Worm (Caenorhabditis elegans) whole organism, L1 larva: ENCODE data around the gene Y32G9A.12.
A peak's percentile ranks its signal among the peaks of the same experiment; 100 is the strongest.

ENCODE experiments used
- C34B4.2 ChIP-seq: sonication (generic microtip); optimal IDR thresholded peaks from 2 replicates; lab custom pipeline; 2017; ENCODE audit warnings: mild to moderate bottlenecking, missing genetic modification characterization, missing compliant biosample characterization
- aha-1 ChIP-seq: fragments of 150-350 bp; optimal IDR thresholded peaks from 2 replicates; lab custom pipeline; 2014; ENCODE audit warnings: missing biosample characterization, missing genetic modification characterization
- alr-1 ChIP-seq: fragments of 200-800 bp; sonication (Bioruptor generic); optimal IDR thresholded peaks from 2 replicates; lab custom pipeline; 2018; ENCODE audit warnings: borderline replicate concordance, mild to moderate bottlenecking, missing genetic modification characterization, missing compliant biosample characterization
- ceh-82 ChIP-seq, 3 experiments: fragments of 150-350 bp in 1 of 3; sonication (generic microtip) in 2 of 3; optimal IDR thresholded peaks; 2 replicates each; lab custom pipeline; 2014 to 2017; ENCODE audit warnings: missing biosample characterization in 3 of 3, missing genetic modification characterization in 3 of 3
- ceh-88 ChIP-seq: fragments of 200-800 bp; sonication (Bioruptor generic); IDR thresholded peaks from 2 replicates; pipeline ENCODE4 v1.3.6; 2022; ENCODE audit warnings: missing genetic modification characterization, missing compliant biosample characterization
- ces-1 ChIP-seq: fragments of 150-350 bp; optimal IDR thresholded peaks from 2 replicates; lab custom pipeline; 2014; ENCODE audit warnings: missing biosample characterization, missing genetic modification reagents, missing genetic modification characterization
- dpl-1 ChIP-seq, 3 experiments: fragments of 150-350 bp in 2 of 3; sonication (generic microtip) in 1 of 3; optimal IDR thresholded peaks; 2 replicates each; lab custom pipeline; 2014 to 2017; ENCODE audit warnings: missing biosample characterization in 3 of 3, missing genetic modification characterization in 3 of 3, missing genetic modification reagents in 3 of 3
- efl-1 ChIP-seq, 4 experiments: fragments of 150-350 bp; optimal IDR thresholded peaks in 3 of 4; peaks in 1 of 4; 1 replicate in 1 of 4; 2 replicates in 3 of 4; lab custom pipeline; 2014; ENCODE audit warnings: missing biosample characterization in 2 of 4, missing genetic modification characterization in 2 of 4, missing genetic modification reagents in 2 of 4
- egl-13 ChIP-seq: sonication (generic microtip); optimal IDR thresholded peaks from 2 replicates; lab custom pipeline; 2016; ENCODE audit warnings: missing genotype, missing genetic modification reagents, missing genetic modification characterization, missing compliant biosample characterization
- elt-2 ChIP-seq: sonication (generic microtip); optimal IDR thresholded peaks from 2 replicates; lab custom pipeline; 2016; ENCODE audit warnings: missing genetic modification characterization, mild to moderate bottlenecking, inconsistent platforms, missing compliant biosample characterization, missing genetic modification reagents
- elt-3 ChIP-seq, 6 experiments: fragments of 150-350 bp in 1 of 6; sonication (generic microtip); optimal IDR thresholded peaks; 2 replicates each; lab custom pipeline; 2017 to 2018; ENCODE audit warnings: missing biosample characterization in 6 of 6, missing genetic modification characterization in 6 of 6, inconsistent platforms in 1 of 6
- fkh-4 ChIP-seq: sonication (generic microtip); optimal IDR thresholded peaks from 2 replicates; lab custom pipeline; 2016; ENCODE audit warnings: missing compliant biosample characterization, missing genetic modification characterization, borderline replicate concordance
- fkh-8 ChIP-seq: sonication (generic microtip); optimal IDR thresholded peaks from 2 replicates; lab custom pipeline; 2016; ENCODE audit warnings: mild to moderate bottlenecking, missing genetic modification characterization, missing compliant biosample characterization
- fos-1 ChIP-seq: fragments of 150-350 bp; optimal IDR thresholded peaks from 2 replicates; lab custom pipeline; 2014; ENCODE audit warnings: missing biosample characterization, missing genetic modification characterization
- hpl-2 ChIP-seq: fragments of 150-350 bp; optimal IDR thresholded peaks from 2 replicates; lab custom pipeline; 2014; ENCODE audit warnings: missing biosample characterization, missing genetic modification reagents, missing genetic modification characterization
- lin-14 ChIP-seq: fragments of 200-800 bp; sonication (Bioruptor generic); optimal IDR thresholded peaks from 2 replicates; lab custom pipeline; 2018; ENCODE audit warnings: mild to moderate bottlenecking, missing genetic modification characterization, moderate library complexity, missing compliant biosample characterization
- lin-15B ChIP-seq: fragments of 150-350 bp; sonication (generic microtip); optimal IDR thresholded peaks from 3 replicates; lab custom pipeline; 2014; ENCODE audit warnings: missing biosample characterization, missing genetic modification characterization
- lin-39 ChIP-seq: fragments of 150-350 bp; optimal IDR thresholded peaks from 2 replicates; lab custom pipeline; 2014; ENCODE audit warnings: missing biosample characterization, missing genetic modification reagents, missing genetic modification characterization
- mef-2 ChIP-seq: fragments of 150-350 bp; optimal IDR thresholded peaks from 2 replicates; lab custom pipeline; 2014; ENCODE audit warnings: missing biosample characterization, missing genetic modification characterization
- nhr-19 ChIP-seq: fragments of 200-800 bp; sonication (Bioruptor generic); conservative IDR thresholded peaks from 2 replicates; pipeline ENCODE4 v1.3.6; 2022; ENCODE audit warnings: missing genetic modification characterization, missing compliant biosample characterization
- nhr-28 ChIP-seq: fragments of 150-350 bp; optimal IDR thresholded peaks from 2 replicates; lab custom pipeline; 2014; ENCODE audit warnings: missing biosample characterization, missing genetic modification characterization
- nhr-71 ChIP-seq: sonication (generic microtip); optimal IDR thresholded peaks from 2 replicates; lab custom pipeline; 2016; ENCODE audit warnings: mild to moderate bottlenecking, missing genetic modification characterization, moderate library complexity, missing compliant biosample characterization
- nhr-84 ChIP-seq: sonication (generic microtip); optimal IDR thresholded peaks from 2 replicates; lab custom pipeline; 2017; ENCODE audit warnings: missing biosample characterization, missing genetic modification characterization
- nhr-85 ChIP-seq: sonication (generic microtip); peaks from one replicate; lab custom pipeline; 2016; ENCODE audit warnings: missing genetic modification characterization, inconsistent platforms, missing compliant biosample characterization
- nhr-90 ChIP-seq: sonication (generic microtip); optimal IDR thresholded peaks from 2 replicates; lab custom pipeline; 2016; ENCODE audit warnings: mild to moderate bottlenecking, missing genetic modification characterization, missing compliant biosample characterization; ENCODE audit not compliant: poor library complexity
- pax-3 ChIP-seq: fragments of 200-800 bp; sonication (Bioruptor generic); optimal IDR thresholded peaks from 2 replicates; lab custom pipeline; 2018; ENCODE audit warnings: mild to moderate bottlenecking, missing genetic modification characterization, moderate library complexity, missing compliant biosample characterization
- skn-1 ChIP-seq: fragments of 150-350 bp; optimal IDR thresholded peaks from 2 replicates; lab custom pipeline; 2014; ENCODE audit warnings: missing biosample characterization, missing genetic modification characterization
- snu-23 ChIP-seq: sonication (generic microtip); optimal IDR thresholded peaks from 2 replicates; lab custom pipeline; 2016; ENCODE audit warnings: missing genetic modification characterization, missing compliant biosample characterization
- sox-4 ChIP-seq: sonication (generic microtip); optimal IDR thresholded peaks from 2 replicates; lab custom pipeline; 2016; ENCODE audit warnings: missing genetic modification characterization, missing compliant biosample characterization
- swsn-7 ChIP-seq: sonication (generic microtip); optimal IDR thresholded peaks from 2 replicates; lab custom pipeline; 2016; ENCODE audit warnings: missing genetic modification characterization, missing compliant biosample characterization
- tbx-2 ChIP-seq: sonication (generic microtip); optimal IDR thresholded peaks from 2 replicates; lab custom pipeline; 2016; ENCODE audit warnings: missing genetic modification characterization, missing compliant biosample characterization
- unc-62 ChIP-seq: fragments of 150-350 bp; optimal IDR thresholded peaks from 2 replicates; lab custom pipeline; 2014; ENCODE audit warnings: missing biosample characterization, missing genetic modification reagents, missing genetic modification characterization
- unc-86 ChIP-seq: sonication (generic microtip); optimal IDR thresholded peaks from 2 replicates; lab custom pipeline; 2016; ENCODE audit warnings: missing genetic modification characterization, missing compliant biosample characterization
- unc-98 ChIP-seq: fragments of 200-800 bp; sonication (Bioruptor generic); IDR thresholded peaks from 2 replicates; pipeline ENCODE4 v1.3.6; 2022; ENCODE audit warnings: missing genetic modification characterization, missing compliant biosample characterization
- vab-15 ChIP-seq: sonication (generic microtip); optimal IDR thresholded peaks from 2 replicates; lab custom pipeline; 2017; ENCODE audit warnings: missing genotype, mild to moderate bottlenecking, missing genetic modification characterization, missing compliant biosample characterization
- zip-4 ChIP-seq: fragments of 200-800 bp; sonication (Bioruptor generic); optimal IDR thresholded peaks from 2 replicates; lab custom pipeline; 2018; ENCODE audit warnings: mild to moderate bottlenecking, missing genetic modification characterization, moderate library complexity, missing compliant biosample characterization
- ztf-11 ChIP-seq, 2 experiments: sonication (generic microtip); optimal IDR thresholded peaks; 2 replicates each; lab custom pipeline; 2016 to 2017; ENCODE audit warnings: missing genetic modification characterization in 2 of 2, missing biosample characterization in 1 of 2, missing compliant biosample characterization in 1 of 2
- ztf-4 ChIP-seq: fragments of 150-350 bp; optimal IDR thresholded peaks from 2 replicates; lab custom pipeline; 2014; ENCODE audit warnings: missing biosample characterization, missing genetic modification characterization

Y32G9A.12 gene

DNA sequence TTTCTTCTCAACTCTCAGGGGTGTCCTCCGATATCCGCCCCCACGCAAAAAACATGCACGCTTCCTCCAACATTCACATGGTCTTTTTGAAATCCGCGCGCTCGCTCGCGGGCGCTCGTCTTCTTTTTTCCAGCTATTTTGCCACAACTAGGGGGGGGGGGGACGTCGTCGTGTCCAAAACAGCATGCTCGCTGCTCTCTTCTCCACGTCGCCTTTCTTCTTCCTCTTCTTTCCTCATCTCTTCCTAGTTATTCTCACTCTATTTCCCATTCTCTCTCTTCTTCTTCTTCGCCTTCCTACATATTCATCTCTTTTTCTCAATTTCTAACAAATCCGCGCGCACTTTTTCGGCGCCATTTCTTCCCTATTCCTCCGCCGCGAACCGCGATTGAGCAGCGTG, 23.5 kb upstream of the Y32G9A.12 start (continued):
- TF ChIP-seq skn-1 (tag; lab: Kevin White, UChicago) (no peak), snu-23 (GFP tag; lab: Kevin White, UChicago) (peak; percentile 27), mef-2 (tag; lab: Kevin White, UChicago) (no peak), aha-1 (tag; lab: Kevin White, UChicago) (no peak), ces-1 (no peak), pax-3 (peak; percentile 46), nhr-84 (tag; lab: Kevin White, UChicago) (no peak), vab-15 (tag; lab: Kevin White, UChicago) (no peak), elt-3 (tag; optimal IDR thresholded peaks at IDR 0.05; lab: Kevin White, UChicago) (no peak), unc-86 (peak; percentile 56), hpl-2 (GFP tag; lab: Kevin White, UChicago) (no peak), fkh-4 (tag; lab: Kevin White, UChicago) (no peak), zip-4 (no peak), sox-4 (tag; lab: Kevin White, UChicago) (no peak), unc-62 (GFP tag; lab: Kevin White, UChicago) (no peak), efl-1 (optimal IDR thresholded peaks at IDR 0.05; lab: Kevin White, UChicago) (peak in 1 of 2 experiments; percentile 20), efl-1 (GFP tag; optimal IDR thresholded peaks at IDR 0.05 in 1 of 2; lab: Kevin White, UChicago) (no peak), ceh-82 (tag; optimal IDR thresholded peaks at IDR 0.05; lab: Kevin White, UChicago) (peak in 1 of 3 experiments; percentile 47), lin-39 (no peak), elt-2 (tag; lab: Kevin White, UChicago) (no peak), C34B4.2 (no peak), nhr-28 (tag; lab: Kevin White, UChicago) (no peak), lin-15B (tag; lab: Kevin White, UChicago) (no peak), ztf-11 (tag; optimal IDR thresholded peaks at IDR 0.05; lab: Kevin White, UChicago) (no peak), nhr-71 (peak; percentile 58), fos-1 (tag; lab: Kevin White, UChicago) (no peak), lin-14 (GFP tag; lab: Kevin White, UChicago) (peak; percentile 98), nhr-85 (no peak), fkh-8 (tag; lab: Kevin White, UChicago) (peak; percentile 91), ceh-88 (GFP tag; lab: Robert Waterston, UW) (no peak), nhr-19 (GFP tag; lab: Robert Waterston, UW) (no peak), egl-13 (tag; lab: Kevin White, UChicago) (peak; percentile 75), dpl-1 (GFP tag; optimal IDR thresholded peaks at IDR 0.05; lab: Kevin White, UChicago) (no peak), swsn-7 (tag; lab: Kevin White, UChicago) (peak; percentile 57), alr-1 (no peak), unc-98 (GFP tag; lab: Robert Waterston, UW) (no peak), nhr-90 (no peak), ztf-4 (tag; lab: Kevin White, UChicago) (no peak), tbx-2 (tag; lab: Kevin White, UChicago) (peak; percentile 27)

DNA sequence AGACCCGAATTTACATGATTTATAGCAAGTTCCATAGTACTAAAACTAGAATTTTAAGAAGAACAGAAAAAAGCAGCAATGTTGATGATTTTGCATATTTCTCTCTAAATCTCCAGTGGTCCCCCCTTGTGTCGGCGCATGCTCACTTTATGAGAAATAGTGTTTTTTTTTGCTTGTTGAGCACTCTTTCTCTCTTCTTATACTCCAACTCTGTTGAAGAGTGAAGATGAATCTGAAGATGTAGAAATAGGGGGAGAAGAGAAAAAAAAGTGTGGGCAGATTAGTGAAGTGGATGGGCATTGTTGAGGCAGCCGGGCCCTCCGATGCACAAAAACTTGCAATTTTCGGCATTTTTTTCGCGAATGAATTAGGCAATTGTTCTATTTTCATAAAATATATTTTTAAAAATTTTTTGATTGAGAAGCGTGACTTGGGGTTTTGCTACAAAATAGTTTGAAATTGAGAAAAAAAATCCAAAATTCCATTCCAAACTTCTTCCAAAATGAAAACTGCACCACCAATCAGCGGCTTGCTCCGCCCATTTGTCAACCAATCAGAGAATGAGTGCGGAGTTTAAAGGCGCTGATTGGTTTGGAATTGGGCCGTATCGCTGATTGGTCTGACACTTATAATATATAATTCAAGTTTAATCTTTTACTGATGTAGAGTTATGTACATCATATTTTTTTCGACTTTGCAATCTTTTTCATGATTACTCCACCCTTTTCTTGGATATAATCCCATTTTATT, 20.6 kb upstream of the Y32G9A.12 start:
- TF ChIP-seq dpl-1 (GFP tag; optimal IDR thresholded peaks at IDR 0.05; lab: Kevin White, UChicago) (no peak), nhr-19 (GFP tag; lab: Robert Waterston, UW) (no peak), lin-14 (GFP tag; lab: Kevin White, UChicago) (peak; percentile 87), tbx-2 (tag; lab: Kevin White, UChicago) (no peak), ceh-82 (tag; optimal IDR thresholded peaks at IDR 0.05; lab: Kevin White, UChicago) (peak in 1 of 3 experiments; percentile 5)
